Worm (Caenorhabditis elegans) whole organism, late embryonic: ENCODE results near the gene B0272.4.

Source experiments
- C08G9.2 ChIP-seq: sonication (generic microtip); optimal IDR thresholded peaks from 2 replicates; lab custom pipeline; 2016; ENCODE audit warnings: mild to moderate bottlenecking, missing genetic modification characterization, moderate library complexity, missing compliant biosample characterization
- ama-1 ChIP-seq: fragments of 150-350 bp; optimal IDR thresholded peaks from 2 replicates; lab custom pipeline; 2014
- ceh-14 ChIP-seq: sonication (generic microtip); optimal IDR thresholded peaks from 2 replicates; lab custom pipeline; 2016; ENCODE audit warnings: missing genotype, missing genetic modification characterization, missing compliant biosample characterization
- ceh-19 ChIP-seq: fragments of 200-800 bp; sonication (Bioruptor generic); optimal IDR thresholded peaks from 2 replicates; lab custom pipeline; 2018; ENCODE audit warnings: mild to moderate bottlenecking, missing genetic modification characterization, missing compliant biosample characterization
- ceh-34 ChIP-seq: sonication (generic microtip); optimal IDR thresholded peaks from 2 replicates; lab custom pipeline; 2016; ENCODE audit warnings: mild to moderate bottlenecking, missing genetic modification characterization, missing compliant biosample characterization
- che-1 ChIP-seq: sonication (generic microtip); optimal IDR thresholded peaks from 2 replicates; lab custom pipeline; 2016; ENCODE audit warnings: mild to moderate bottlenecking, missing genetic modification characterization, missing compliant biosample characterization
- ets-4 ChIP-seq: sonication (generic microtip); optimal IDR thresholded peaks from 2 replicates; lab custom pipeline; 2016; ENCODE audit warnings: missing genetic modification characterization, missing compliant biosample characterization
- fkh-10 ChIP-seq: fragments of 150-350 bp; optimal IDR thresholded peaks from 2 replicates; lab custom pipeline; 2014; ENCODE audit warnings: missing biosample characterization, missing genetic modification reagents, missing genetic modification characterization
- nfya-1 ChIP-seq: sonication (generic microtip); optimal IDR thresholded peaks from 2 replicates; lab custom pipeline; 2017; ENCODE audit warnings: missing genetic modification characterization, mild to moderate bottlenecking, missing compliant biosample characterization, antibody characterized with exemption, moderate library complexity
- pag-3 ChIP-seq: sonication (generic microtip); optimal IDR thresholded peaks from 2 replicates; lab custom pipeline; 2016; ENCODE audit warnings: missing compliant biosample characterization, missing genetic modification characterization, borderline replicate concordance
- pat-9 ChIP-seq: fragments of 200-800 bp; sonication (Bioruptor generic); optimal IDR thresholded peaks from 2 replicates; lab custom pipeline; 2018; ENCODE audit warnings: mild to moderate bottlenecking, missing genetic modification characterization, moderate library complexity, missing compliant biosample characterization
- pha-4 ChIP-seq: fragments of 150-350 bp; optimal IDR thresholded peaks from 2 replicates; lab custom pipeline; 2018; ENCODE audit warnings: missing biosample characterization, missing genetic modification reagents, missing genetic modification characterization

DNA sequence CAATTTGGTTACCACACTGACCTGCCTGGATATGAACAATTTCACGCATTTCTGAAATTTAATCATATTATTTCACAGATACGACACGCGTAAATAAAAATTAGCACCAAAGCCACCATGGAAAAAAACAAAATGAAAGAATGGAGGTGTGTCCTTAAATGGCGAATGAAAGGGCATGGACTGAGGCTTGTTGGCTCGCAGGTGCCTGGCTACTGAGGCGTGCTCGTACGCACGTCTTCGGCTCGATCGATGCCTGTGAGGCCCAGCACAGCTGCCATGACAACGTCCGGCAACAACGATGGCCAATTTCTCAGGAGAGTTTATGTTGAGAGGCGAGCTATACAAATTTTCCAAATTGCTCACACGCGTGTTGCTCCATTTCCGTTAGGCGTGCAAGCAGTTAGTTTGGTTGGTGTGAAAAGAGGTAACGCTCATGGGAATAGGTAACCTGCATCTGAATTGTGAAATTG is 8.6 kb downstream of the B0272.4 start, which contains the start of gene tbb-4:
- no peak for TF ChIP-seq pat-9 (tag; lab: Kevin White, UChicago)
- TF ChIP-seq pha-4 (tag; lab: Kevin White, UChicago): no peak
- no peak for TF ChIP-seq fkh-10 (GFP tag; lab: Kevin White, UChicago)
- TF ChIP-seq che-1 (tag; lab: Kevin White, UChicago): no peak
- no peak for TF ChIP-seq ceh-14 (tag; lab: Kevin White, UChicago)
- TF ChIP-seq ama-1 (lab: Kevin White, UChicago): no peak
- no peak for TF ChIP-seq ceh-34
- TF ChIP-seq ceh-19 (GFP tag; lab: Kevin White, UChicago): no peak
- no peak for TF ChIP-seq ets-4 (tag; lab: Kevin White, UChicago)
- TF ChIP-seq pag-3 (tag; lab: Kevin White, UChicago): no peak
- no peak for TF ChIP-seq nfya-1 (tag; lab: Kevin White, UChicago)
- no peak for TF ChIP-seq C08G9.2 (tag; lab: Kevin White, UChicago)
